Worm (Caenorhabditis elegans) whole organism, L3 larva: ENCODE results near the gene lips-12.
"Not testable (repeated sequence)": the region's sequence is repeated elsewhere in the genome, so short reads cannot be mapped to it uniquely, and the experiment has no call there.

ENCODE experiments used
- ama-1 ChIP-seq: fragments of 150-350 bp; optimal IDR thresholded peaks from 2 replicates; lab custom pipeline; 2018
- ceh-82 ChIP-seq: fragments of 150-350 bp; optimal IDR thresholded peaks from 2 replicates; lab custom pipeline; 2014; ENCODE audit warnings: missing biosample characterization, missing genetic modification characterization
- egl-27 ChIP-seq: sonication (generic microtip); optimal IDR thresholded peaks from 4 replicates; lab custom pipeline; 2017; ENCODE audit warnings: missing biosample characterization, missing genetic modification reagents, missing genetic modification characterization
- nhr-11 ChIP-seq: fragments of 150-350 bp; optimal IDR thresholded peaks from 2 replicates; lab custom pipeline; 2014; ENCODE audit warnings: missing biosample characterization, missing genetic modification characterization
- snpc-4 ChIP-seq: fragments of 150-350 bp; optimal IDR thresholded peaks from 2 replicates; lab custom pipeline; 2014; ENCODE audit warnings: missing biosample characterization, missing genetic modification characterization
- unc-62 ChIP-seq: fragments of 150-350 bp; sonication (generic microtip); optimal IDR thresholded peaks from 4 replicates; lab custom pipeline; 2014; ENCODE audit warnings: missing biosample characterization, missing genetic modification reagents, missing genetic modification characterization

ce11 chrII:1134314-1135108, 20.5 kb upstream of the lips-12 start:
- not testable (repeated sequence) for TF ChIP-seq nhr-11 (tag; lab: Kevin White, UChicago); snpc-4 (tag; lab: Kevin White, UChicago); ceh-82 (tag; lab: Kevin White, UChicago); unc-62 (GFP tag; lab: Kevin White, UChicago); egl-27; ama-1 (lab: Kevin White, UChicago)
